Worm (Caenorhabditis elegans) whole organism, late embryonic: ENCODE measurements around the gene sax-3.

Experiments
- K02D7.2 ChIP-seq: sonication (generic microtip); optimal IDR thresholded peaks from 2 replicates; lab custom pipeline; 2017; ENCODE audit warnings: mild to moderate bottlenecking, missing genetic modification characterization, missing compliant biosample characterization
- K09A11.1 ChIP-seq: sonication (generic microtip); optimal IDR thresholded peaks from 2 replicates; lab custom pipeline; 2017; ENCODE audit warnings: antibody characterized with exemption, mild to moderate bottlenecking, missing genetic modification characterization, missing compliant biosample characterization; ENCODE audit not compliant: insufficient read depth
- T23F11.4 ChIP-seq: fragments of 200-800 bp; sonication (Bioruptor generic); optimal IDR thresholded peaks from 2 replicates; lab custom pipeline; 2018; ENCODE audit warnings: mild to moderate bottlenecking, missing genetic modification characterization, missing compliant biosample characterization
- ahr-1 ChIP-seq: sonication (generic microtip); optimal IDR thresholded peaks from 2 replicates; lab custom pipeline; 2016; ENCODE audit warnings: missing genetic modification characterization, missing compliant biosample characterization
- ama-1 ChIP-seq: fragments of 150-350 bp; optimal IDR thresholded peaks from 2 replicates; lab custom pipeline; 2014
- ceh-18 ChIP-seq: sonication (generic microtip); optimal IDR thresholded peaks from 2 replicates; lab custom pipeline; 2016; ENCODE audit warnings: missing genetic modification characterization, missing compliant biosample characterization
- ceh-19 ChIP-seq: fragments of 200-800 bp; sonication (Bioruptor generic); optimal IDR thresholded peaks from 2 replicates; lab custom pipeline; 2018; ENCODE audit warnings: mild to moderate bottlenecking, missing genetic modification characterization, missing compliant biosample characterization
- ceh-2 ChIP-seq: sonication (generic microtip); optimal IDR thresholded peaks from 2 replicates; lab custom pipeline; 2016; ENCODE audit warnings: missing genotype, missing genetic modification characterization, missing compliant biosample characterization
- ceh-22 ChIP-seq: sonication (generic microtip); optimal IDR thresholded peaks from 2 replicates; lab custom pipeline; 2017; ENCODE audit warnings: missing biosample characterization, missing genetic modification characterization
- ceh-24 ChIP-seq: sonication (generic microtip); optimal IDR thresholded peaks from 2 replicates; lab custom pipeline; 2016; ENCODE audit warnings: mild to moderate bottlenecking, missing genetic modification characterization, missing compliant biosample characterization
- ceh-31 ChIP-seq: sonication (generic microtip); optimal IDR thresholded peaks from 2 replicates; lab custom pipeline; 2016; ENCODE audit warnings: missing genetic modification characterization, missing compliant biosample characterization
- ceh-45 ChIP-seq: fragments of 200-800 bp; sonication (Bioruptor generic); IDR thresholded peaks from 2 replicates; pipeline ENCODE4 v1.3.6; 2022; ENCODE audit warnings: missing genetic modification reagents, missing genetic modification characterization, missing compliant biosample characterization
- ceh-9 ChIP-seq: sonication (generic microtip); optimal IDR thresholded peaks from 2 replicates; lab custom pipeline; 2016; ENCODE audit warnings: mild to moderate bottlenecking, missing genetic modification characterization, inconsistent platforms, missing compliant biosample characterization
- che-1 ChIP-seq: sonication (generic microtip); optimal IDR thresholded peaks from 2 replicates; lab custom pipeline; 2016; ENCODE audit warnings: mild to moderate bottlenecking, missing genetic modification characterization, missing compliant biosample characterization
- elt-4 ChIP-seq: sonication (generic microtip); optimal IDR thresholded peaks from 2 replicates; lab custom pipeline; 2016; ENCODE audit warnings: missing genetic modification characterization, missing compliant biosample characterization
- ets-4 ChIP-seq: sonication (generic microtip); optimal IDR thresholded peaks from 2 replicates; lab custom pipeline; 2016; ENCODE audit warnings: missing genetic modification characterization, missing compliant biosample characterization
- eyg-1 ChIP-seq: sonication (generic microtip); optimal IDR thresholded peaks from 2 replicates; lab custom pipeline; 2016; ENCODE audit warnings: missing genotype, missing genetic modification characterization, missing compliant biosample characterization
- fkh-6 ChIP-seq: sonication (generic microtip); optimal IDR thresholded peaks from 2 replicates; lab custom pipeline; 2016; ENCODE audit warnings: missing genetic modification characterization, missing compliant biosample characterization
- hlh-13 ChIP-seq: fragments of 200-800 bp; sonication (Bioruptor generic); optimal IDR thresholded peaks from 2 replicates; lab custom pipeline; 2018; ENCODE audit warnings: mild to moderate bottlenecking, missing genetic modification characterization, missing compliant biosample characterization
- hlh-8 ChIP-seq: sonication (generic microtip); optimal IDR thresholded peaks from 2 replicates; lab custom pipeline; 2016; ENCODE audit warnings: missing genotype, missing genetic modification characterization, missing compliant biosample characterization
- lim-6 ChIP-seq: sonication (generic microtip); optimal IDR thresholded peaks from 2 replicates; lab custom pipeline; 2016; ENCODE audit warnings: missing genetic modification characterization, missing compliant biosample characterization
- mec-3 ChIP-seq: sonication (generic microtip); optimal IDR thresholded peaks from 2 replicates; lab custom pipeline; 2016; ENCODE audit warnings: borderline replicate concordance, missing genetic modification characterization, missing compliant biosample characterization
- nfya-1 ChIP-seq: sonication (generic microtip); optimal IDR thresholded peaks from 2 replicates; lab custom pipeline; 2017; ENCODE audit warnings: missing genetic modification characterization, mild to moderate bottlenecking, missing compliant biosample characterization, antibody characterized with exemption, moderate library complexity
- nhr-232 ChIP-seq: sonication (generic microtip); optimal IDR thresholded peaks from 2 replicates; lab custom pipeline; 2016; ENCODE audit warnings: missing genetic modification characterization, missing compliant biosample characterization
- pag-3 ChIP-seq: sonication (generic microtip); optimal IDR thresholded peaks from 2 replicates; lab custom pipeline; 2016; ENCODE audit warnings: missing compliant biosample characterization, missing genetic modification characterization, borderline replicate concordance
- pax-1 ChIP-seq: fragments of 150-350 bp; optimal IDR thresholded peaks from 2 replicates; lab custom pipeline; 2014; ENCODE audit warnings: missing biosample characterization, missing genetic modification characterization
- pha-2 ChIP-seq: sonication (generic microtip); optimal IDR thresholded peaks from 2 replicates; lab custom pipeline; 2017; ENCODE audit warnings: mild to moderate bottlenecking, missing genetic modification characterization, missing compliant biosample characterization
- pros-1 ChIP-seq: fragments of 150-350 bp; optimal IDR thresholded peaks from 2 replicates; lab custom pipeline; 2014; ENCODE audit warnings: missing biosample characterization, missing genetic modification reagents, missing genetic modification characterization
- ref-2 ChIP-seq: sonication (generic microtip); optimal IDR thresholded peaks from 2 replicates; lab custom pipeline; 2016; ENCODE audit warnings: missing genetic modification characterization, missing compliant biosample characterization
- rnt-1 ChIP-seq: sonication (generic microtip); optimal IDR thresholded peaks from 2 replicates; lab custom pipeline; 2016; ENCODE audit warnings: missing genetic modification characterization, missing compliant biosample characterization
- syd-9 ChIP-seq: sonication (generic microtip); optimal IDR thresholded peaks from 2 replicates; lab custom pipeline; 2016; ENCODE audit warnings: mild to moderate bottlenecking, missing genetic modification characterization, moderate library complexity, missing compliant biosample characterization
- tbx-2 ChIP-seq: sonication (generic microtip); optimal IDR thresholded peaks from 2 replicates; lab custom pipeline; 2016; ENCODE audit warnings: missing genetic modification characterization, missing compliant biosample characterization
- ttx-3 ChIP-seq: sonication (generic microtip); optimal IDR thresholded peaks from 2 replicates; lab custom pipeline; 2016; ENCODE audit warnings: missing genetic modification reagents, missing genetic modification characterization, missing compliant biosample characterization
- unc-3 ChIP-seq, 2 experiments: fragments of 200-800 bp in 1 of 2; sonication (Bioruptor generic) in 1 of 2; sonication (generic microtip) in 1 of 2; conservative IDR thresholded peaks in 1 of 2; optimal IDR thresholded peaks in 1 of 2; 2 replicates each; pipeline versions ENCODE4 v1.3.6 to Lab custom; 2016 to 2022; ENCODE audit warnings: missing compliant biosample characterization in 2 of 2, missing genetic modification characterization in 2 of 2, missing genetic modification reagents in 1 of 2
- unc-42 ChIP-seq: sonication (generic microtip); optimal IDR thresholded peaks from 2 replicates; lab custom pipeline; 2016; ENCODE audit warnings: missing genotype, missing genetic modification characterization, missing compliant biosample characterization
- unc-55 ChIP-seq: sonication (generic microtip); optimal IDR thresholded peaks from 2 replicates; lab custom pipeline; 2017; ENCODE audit warnings: missing biosample characterization, missing genetic modification reagents, missing genetic modification characterization
- unc-86 ChIP-seq: sonication (generic microtip); optimal IDR thresholded peaks from 2 replicates; lab custom pipeline; 2016; ENCODE audit warnings: missing genetic modification characterization, missing compliant biosample characterization

sax-3 gene

ce11 chrX:3467004-3467761 lies 1.5 kb upstream of the sax-3 start (continued):
- peak; percentile 56 for TF ChIP-seq unc-42 (tag; lab: Kevin White, UChicago)

DNA sequence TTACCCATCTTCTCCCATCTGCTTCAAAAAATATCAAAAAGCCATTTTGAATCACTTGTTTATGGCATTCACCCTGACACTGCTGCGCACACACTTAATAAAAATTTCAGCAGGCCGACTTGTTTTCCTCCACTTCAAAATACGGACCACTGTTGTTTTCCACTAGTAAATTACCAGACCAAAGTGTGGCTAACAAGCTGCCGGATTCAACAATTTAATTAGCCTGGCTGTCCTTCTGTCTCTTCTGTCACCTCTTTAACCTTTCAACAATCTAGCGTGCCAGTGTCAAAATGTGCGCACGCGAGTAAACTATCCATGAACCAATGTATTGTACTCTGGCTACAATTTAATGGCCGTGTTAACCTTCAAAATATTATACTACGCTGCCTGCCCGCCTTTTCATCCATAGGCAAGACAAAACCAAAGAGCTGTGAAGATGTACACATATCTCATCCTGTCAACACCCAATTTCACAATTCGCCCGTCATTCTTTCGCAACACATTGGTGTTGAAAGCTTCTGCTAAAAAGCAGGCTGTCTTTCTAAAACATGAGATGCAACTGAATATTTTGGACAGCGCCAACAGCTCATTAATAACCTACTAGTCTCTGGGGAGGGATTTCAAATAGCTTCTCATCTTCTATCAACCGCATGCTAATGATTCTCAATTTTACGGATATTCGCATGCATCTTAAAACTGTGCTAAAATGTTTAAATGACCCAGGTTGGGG lies 1.3 kb downstream of the sax-3 start:
- TF ChIP-seq unc-42 (tag; lab: Kevin White, UChicago) (peak; percentile 61), ceh-2 (tag; lab: Kevin White, UChicago) (no peak), ref-2 (peak; percentile 3), ets-4 (tag; lab: Kevin White, UChicago) (no peak), unc-55 (GFP tag; lab: Kevin White, UChicago) (peak; percentile 56), tbx-2 (tag; lab: Kevin White, UChicago) (peak; percentile 29), hlh-8 (tag; lab: Kevin White, UChicago) (no peak), K09A11.1 (tag; lab: Kevin White, UChicago) (no peak), ttx-3 (no peak), ama-1 (lab: Kevin White, UChicago) (no peak), ceh-31 (tag; lab: Kevin White, UChicago) (peak; percentile 31), pag-3 (tag; lab: Kevin White, UChicago) (no peak)

ce11 chrX:3463875-3464274 lies 1.9 kb downstream of the sax-3 start:
- TF ChIP-seq rnt-1 (tag; lab: Kevin White, UChicago) (no peak), ceh-9 (tag; lab: Kevin White, UChicago) (no peak), T23F11.4 (GFP tag; lab: Kevin White, UChicago) (no peak), K02D7.2 (no peak), unc-55 (GFP tag; lab: Kevin White, UChicago) (no peak), fkh-6 (tag; lab: Kevin White, UChicago) (no peak), che-1 (tag; lab: Kevin White, UChicago) (no peak), ceh-18 (tag; lab: Kevin White, UChicago) (no peak), ceh-45 (GFP tag; lab: Robert Waterston, UW) (no peak), pha-2 (tag; lab: Kevin White, UChicago) (no peak), unc-3 (GFP tag; conservative IDR thresholded peaks at IDR 0.05; lab: Robert Waterston, UW) (no peak), unc-3 (tag; optimal IDR thresholded peaks at IDR 0.05; lab: Kevin White, UChicago) (no peak), ref-2 (no peak), ceh-24 (tag; lab: Kevin White, UChicago) (no peak), ceh-31 (tag; lab: Kevin White, UChicago) (no peak), hlh-13 (GFP tag; lab: Kevin White, UChicago) (no peak), mec-3 (tag; lab: Kevin White, UChicago) (no peak)
- TF ChIP-seq, all 69 proteins: peak for 0

- TF ChIP-seq pax-1 (tag; lab: Kevin White, UChicago) (no peak), fkh-6 (tag; lab: Kevin White, UChicago) (no peak), eyg-1 (tag; lab: Kevin White, UChicago) (no peak), lim-6 (tag; lab: Kevin White, UChicago) (no peak), ceh-19 (no peak), K02D7.2 (no peak), T23F11.4 (GFP tag; lab: Kevin White, UChicago) (no peak), ceh-2 (tag; lab: Kevin White, UChicago) (no peak)
Observed at ce11 chrX:3462086-3462485, 3.6 kb downstream of the sax-3 start.

ce11 chrX:3455561-3455960 lies 10.2 kb downstream of the sax-3 start:
- TF ChIP-seq T23F11.4 (GFP tag; lab: Kevin White, UChicago) (no peak), unc-55 (GFP tag; lab: Kevin White, UChicago) (peak; percentile 88), unc-86 (tag; lab: Kevin White, UChicago) (no peak), ahr-1 (tag; lab: Kevin White, UChicago) (no peak), tbx-2 (tag; lab: Kevin White, UChicago) (peak; percentile 27), unc-3 (GFP tag; conservative IDR thresholded peaks at IDR 0.05; lab: Robert Waterston, UW) (no peak), unc-3 (tag; optimal IDR thresholded peaks at IDR 0.05; lab: Kevin White, UChicago) (no peak), ceh-18 (tag; lab: Kevin White, UChicago) (peak; percentile 40), elt-4 (no peak), nhr-232 (tag; lab: Kevin White, UChicago) (no peak), rnt-1 (tag; lab: Kevin White, UChicago) (peak; percentile 74), ceh-22 (tag; lab: Kevin White, UChicago) (no peak), nfya-1 (tag; lab: Kevin White, UChicago) (no peak), syd-9 (no peak), pros-1 (tag; lab: Kevin White, UChicago) (no peak), mec-3 (tag; lab: Kevin White, UChicago) (no peak)
